Fruit fly (Drosophila melanogaster): ENCODE results near the gene RpL23A.

- no peak for TF ChIP-seq CG8478 (optimal IDR thresholded peaks at IDR 0.05)
- TF ChIP-seq CTCF (optimal IDR thresholded peaks at IDR 0.05): peak in 1 of 2 experiments; percentile 13
Observed at dm6 chr3L:1639185-1639812, 29.2 kb downstream of the RpL23A start, which contains the start of the genes Mettl2 and Bgb.

Measured in S2 (cell line).